Worm (Caenorhabditis elegans): Measurements from ENCODE around the gene grl-6.

The grl-6 gene

DNA sequence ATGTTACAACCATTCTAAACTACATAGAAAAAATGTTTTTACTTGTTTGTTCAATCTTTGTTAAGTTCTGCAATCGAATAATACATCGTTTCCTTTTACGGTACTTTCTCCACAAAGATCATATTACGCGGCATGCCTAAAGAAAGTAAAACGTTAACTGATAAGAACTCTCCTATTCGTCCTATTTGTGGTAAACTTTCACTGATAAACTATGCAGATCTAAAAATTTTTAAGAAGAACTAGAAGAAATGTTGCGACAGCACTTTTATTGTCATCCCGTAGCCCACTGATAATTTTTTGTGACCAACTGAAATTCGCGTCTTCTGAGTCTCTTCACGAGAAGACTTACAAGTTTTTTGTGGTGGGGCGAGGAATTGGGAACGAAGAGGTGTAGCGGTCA, 23.6 kb downstream of the grl-6 start:
- TF ChIP-seq pag-3 (tag; optimal IDR thresholded peaks at IDR 0.05; ENCODE audit: borderline replicate concordance) (no peak), ama-1 (optimal IDR thresholded peaks at IDR 0.05) (no peak), syd-9 (tag; optimal IDR thresholded peaks at IDR 0.05) (no peak)

- TF ChIP-seq dve-1 (tag; optimal IDR thresholded peaks at IDR 0.05): no peak
- no peak for TF ChIP-seq fkh-10 (GFP tag; optimal IDR thresholded peaks at IDR 0.05)
- no peak for TF ChIP-seq hlh-6 (tag; optimal IDR thresholded peaks at IDR 0.05)
Observed at ce11 chrX:6420681-6421080, 30.1 kb downstream of the grl-6 start, which contains the start of gene K10C2.12. Gene K10C2.12 (minus strand): TSS chrX:6420781.

ce11 chrX:6419113-6419512, 31.6 kb downstream of the grl-6 start:
- TF ChIP-seq unc-42 (tag; optimal IDR thresholded peaks at IDR 0.05): peak; percentile 81
- no peak for TF ChIP-seq unc-86 (tag; optimal IDR thresholded peaks at IDR 0.05)

ce11 chrX:6416357-6417087, 34.2 kb downstream of the grl-6 start, which contains the start of gene T22E5.6:
Gene T22E5.6 (minus strand): TSS chrX:6416407.
- TF ChIP-seq eyg-1 (tag; optimal IDR thresholded peaks at IDR 0.05): no peak
- no peak for TF ChIP-seq ets-4 (tag; optimal IDR thresholded peaks at IDR 0.05)
- no peak for TF ChIP-seq lim-6 (tag; optimal IDR thresholded peaks at IDR 0.05)
- TF ChIP-seq hlh-8 (tag; optimal IDR thresholded peaks at IDR 0.05): no peak
- no peak for TF ChIP-seq lin-11 (tag; optimal IDR thresholded peaks at IDR 0.05)
- no peak for TF ChIP-seq unc-3 (GFP tag; conservative IDR thresholded peaks at IDR 0.05)
- TF ChIP-seq unc-3 (tag; optimal IDR thresholded peaks at IDR 0.05): no peak
- no peak for TF ChIP-seq ceh-24 (tag; optimal IDR thresholded peaks at IDR 0.05)
- no peak for TF ChIP-seq pha-2 (tag; optimal IDR thresholded peaks at IDR 0.05)
- TF ChIP-seq pha-4 (tag; optimal IDR thresholded peaks at IDR 0.05): no peak
- no peak for TF ChIP-seq nhr-11 (tag; optimal IDR thresholded peaks at IDR 0.05)
- no peak for TF ChIP-seq zip-5 (tag; optimal IDR thresholded peaks at IDR 0.05)
- TF ChIP-seq hlh-30 (tag; optimal IDR thresholded peaks at IDR 0.05; ENCODE audit: insufficient read depth): no peak
- no peak for TF ChIP-seq K09A11.1 (tag; optimal IDR thresholded peaks at IDR 0.05; ENCODE audit: insufficient read depth)
- no peak for TF ChIP-seq unc-42 (tag; optimal IDR thresholded peaks at IDR 0.05)
- no peak for TF ChIP-seq ceh-6 (GFP tag; optimal IDR thresholded peaks at IDR 0.05)
- no peak for TF ChIP-seq odd-2 (tag; optimal IDR thresholded peaks at IDR 0.05)
- TF ChIP-seq Y22D7AL.16 (tag; optimal IDR thresholded peaks at IDR 0.05): no peak
- TF ChIP-seq ama-1 (optimal IDR thresholded peaks at IDR 0.05): no peak

DNA sequence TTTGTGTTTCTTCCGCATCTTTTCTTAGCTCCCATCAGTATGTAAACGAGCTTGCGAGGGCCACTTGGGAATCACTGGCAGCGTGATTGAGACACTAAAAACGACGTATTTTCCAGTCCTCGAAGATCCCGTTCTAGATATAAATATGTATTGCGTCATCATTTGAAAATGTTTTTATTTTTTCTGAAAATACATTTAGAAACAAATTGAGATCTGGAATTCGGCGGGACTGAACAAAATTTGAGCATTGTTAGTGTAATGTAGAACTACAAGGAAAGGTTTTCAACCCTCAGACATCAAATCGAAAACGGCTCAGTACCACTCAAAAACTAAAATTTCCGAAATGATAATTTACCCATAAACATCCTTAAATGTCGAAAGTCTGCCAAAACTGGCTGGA, 37.2 kb downstream of the grl-6 start:
- TF ChIP-seq ceh-34 (tag; optimal IDR thresholded peaks at IDR 0.05): no peak
- TF ChIP-seq K09A11.1 (tag; optimal IDR thresholded peaks at IDR 0.05; ENCODE audit: insufficient read depth): no peak
- no peak for TF ChIP-seq zip-5 (tag; optimal IDR thresholded peaks at IDR 0.05)
- no peak for TF ChIP-seq ceh-22 (tag; optimal IDR thresholded peaks at IDR 0.05)
- TF ChIP-seq che-1 (tag; optimal IDR thresholded peaks at IDR 0.05): no peak
- TF ChIP-seq K02D7.2 (tag; optimal IDR thresholded peaks at IDR 0.05): no peak
- no peak for TF ChIP-seq npax-4 (tag; optimal IDR thresholded peaks at IDR 0.05)
- no peak for TF ChIP-seq hlh-6 (tag; optimal IDR thresholded peaks at IDR 0.05)
- no peak for TF ChIP-seq C38D4.7 (GFP tag; optimal IDR thresholded peaks at IDR 0.05)
- TF ChIP-seq pqm-1 (tag; optimal IDR thresholded peaks at IDR 0.05): no peak
- no peak for TF ChIP-seq nhr-232 (tag; optimal IDR thresholded peaks at IDR 0.05)
- TF ChIP-seq Y22D7AL.16 (tag; optimal IDR thresholded peaks at IDR 0.05): no peak
- TF ChIP-seq rnt-1 (tag; optimal IDR thresholded peaks at IDR 0.05): no peak
- TF ChIP-seq elt-2 (tag; optimal IDR thresholded peaks at IDR 0.05): no peak
- no peak for TF ChIP-seq eyg-1 (tag; optimal IDR thresholded peaks at IDR 0.05)
- no peak for TF ChIP-seq pros-1 (tag; optimal IDR thresholded peaks at IDR 0.05)

All from whole organism, late embryonic.